Fruit fly (Drosophila melanogaster): ENCODE measurements around the gene Myt1.
A peak's percentile ranks its signal among the peaks of the same experiment; 100 is the strongest.

The Myt1 gene

DNA sequence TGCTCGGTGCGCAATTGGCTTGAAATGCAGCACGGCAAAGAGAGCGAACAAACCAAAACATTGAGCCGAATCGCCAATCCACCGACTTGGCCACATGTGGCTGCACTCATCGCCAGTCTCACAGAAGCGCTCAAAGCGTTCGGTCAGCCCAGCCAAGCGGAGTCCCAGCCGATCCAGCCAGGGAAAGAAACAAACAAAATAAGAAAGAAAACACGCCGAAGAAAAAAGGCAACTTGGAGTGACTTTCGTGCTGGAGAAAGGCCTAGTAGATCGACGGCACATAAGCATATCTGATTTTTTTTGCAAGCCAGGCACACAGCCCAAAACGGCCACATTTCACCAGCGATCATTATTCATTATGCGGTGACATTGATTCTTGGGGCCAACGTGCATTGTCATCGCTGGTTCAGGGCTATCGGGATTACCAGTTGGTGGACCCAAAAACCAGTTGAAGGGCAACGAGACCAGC lies 22.7 kb upstream of the Myt1 start:
- TF ChIP-seq oc (tag; optimal IDR thresholded peaks at IDR 0.05): peak; percentile 62
- TF ChIP-seq Drgx (GFP tag; IDR thresholded peaks at IDR 0.05): 0 out of 2 replicates have a peak, but pooled peaks have one; percentile 34
- TF ChIP-seq Xrp1 (GFP tag; IDR thresholded peaks at IDR 0.05): no peak
- TF ChIP-seq chinmo (GFP tag; IDR thresholded peaks at IDR 0.05; ENCODE audit: partially characterized antibody): 0 out of 4 replicates have a peak, but pooled peaks have one; percentile 58
- peak; percentile 49 for TF ChIP-seq ftz-f1 (GFP tag; optimal IDR thresholded peaks at IDR 0.05)
- no peak for TF ChIP-seq bcd (GFP tag; optimal IDR thresholded peaks at IDR 0.05)
- no peak for TF ChIP-seq CG32772 (GFP tag; IDR thresholded peaks at IDR 0.05)
- TF ChIP-seq CG4617 (GFP tag; optimal IDR thresholded peaks at IDR 0.05; ENCODE audit: borderline replicate concordance): no peak
- 0 out of 2 replicates have a peak, but pooled peaks have one; percentile 17 for TF ChIP-seq CG10959 (GFP tag; IDR thresholded peaks at IDR 0.05)
- TF ChIP-seq vvl (GFP tag; IDR thresholded peaks at IDR 0.05): peak; percentile 35; the same call in 1 of the 2 replicates
- peak; percentile 11 for TF ChIP-seq nom (GFP tag; optimal IDR thresholded peaks at IDR 0.05)
- peak; percentile 70 for TF ChIP-seq z (GFP tag; IDR thresholded peaks at IDR 0.05)
- peak; percentile 19 for TF ChIP-seq CG15269 (tag; optimal IDR thresholded peaks at IDR 0.05)
- TF ChIP-seq CG12769 (tag; optimal IDR thresholded peaks at IDR 0.05): peak; percentile 17
- TF ChIP-seq Hr78 (GFP tag; optimal IDR thresholded peaks at IDR 0.05): peak in 1 of 2 experiments; percentile 22
- 0 out of 2 replicates have a peak, but pooled peaks have one; percentile 6 for TF ChIP-seq stc (GFP tag; IDR thresholded peaks at IDR 0.05)
- TF ChIP-seq CG8765 (GFP tag; IDR thresholded peaks at IDR 0.05): no peak

DNA sequence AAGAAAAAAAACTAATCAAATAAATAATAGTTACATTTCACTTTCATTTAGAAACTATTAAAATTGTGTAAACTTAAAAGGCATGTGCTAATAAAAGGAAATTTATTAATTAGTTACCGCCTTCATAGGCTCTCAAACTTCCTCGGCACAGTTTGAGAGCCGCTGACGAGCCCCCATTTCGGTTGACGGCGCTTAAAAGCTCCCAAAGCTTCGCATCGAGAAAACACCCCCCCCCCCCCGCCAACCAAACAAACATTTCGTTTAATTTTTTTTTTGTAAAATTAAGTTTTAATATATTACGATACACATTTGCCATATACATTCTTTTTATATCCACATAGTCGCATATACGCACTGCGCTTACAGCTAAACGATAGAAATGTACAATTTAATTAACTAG lies 17.9 kb upstream of the Myt1 start:
- TF ChIP-seq knrl (GFP tag; IDR thresholded peaks at IDR 0.05; ENCODE audit: partially characterized antibody) (0 out of 3 replicates have a peak, but pooled peaks have one; percentile 21), sens (GFP tag) (peak; percentile 20), CG3407 (GFP tag; optimal IDR thresholded peaks at IDR 0.05) (no peak), CG34224 (GFP tag; IDR thresholded peaks at IDR 0.05; ENCODE audit: partially characterized antibody) (peak; percentile 37; the same call in 1 of the 3 replicates), tna (GFP tag; IDR thresholded peaks at IDR 0.05; ENCODE audit: partially characterized antibody) (peak; percentile 29; the same call in 1 of the 2 replicates), CG6654 (GFP tag; optimal IDR thresholded peaks at IDR 0.05) (peak; percentile 98), gcm (GFP tag; optimal IDR thresholded peaks at IDR 0.05) (peak; percentile 34), cad (GFP tag; optimal IDR thresholded peaks at IDR 0.05) (peak; percentile 70), E2f2 (GFP tag; IDR thresholded peaks at IDR 0.05) (0 out of 2 replicates have a peak, but pooled peaks have one; percentile 6), amos (GFP tag; IDR thresholded peaks at IDR 0.05; ENCODE audit: partially characterized antibody) (peak; percentile 25; the same call in 1 of the 2 replicates), CG3281 (GFP tag; optimal IDR thresholded peaks at IDR 0.05) (no peak), bcd (GFP tag; optimal IDR thresholded peaks at IDR 0.05) (no peak), crol (GFP tag; IDR thresholded peaks at IDR 0.05) (peak; percentile 87), CG8478 (optimal IDR thresholded peaks at IDR 0.05) (no peak), chinmo (GFP tag; IDR thresholded peaks at IDR 0.05; ENCODE audit: partially characterized antibody) (peak; percentile 68; the same call in 1 of the 4 replicates), CG15479 (GFP tag; optimal IDR thresholded peaks at IDR 0.05) (no peak), CG6791 (GFP tag; IDR thresholded peaks at IDR 0.05; ENCODE audit: partially characterized antibody) (0 out of 3 replicates have a peak, but pooled peaks have one; percentile 25), grau (tag; optimal IDR thresholded peaks at IDR 0.05) (no peak), CG13287 (GFP tag; IDR thresholded peaks at IDR 0.05; ENCODE audit: partially characterized antibody) (peak; percentile 31; the same call in 1 of the 2 replicates), CG32532 (GFP tag; IDR thresholded peaks at IDR 0.05) (peak; percentile 23; the same call in 1 of the 2 replicates)

DNA sequence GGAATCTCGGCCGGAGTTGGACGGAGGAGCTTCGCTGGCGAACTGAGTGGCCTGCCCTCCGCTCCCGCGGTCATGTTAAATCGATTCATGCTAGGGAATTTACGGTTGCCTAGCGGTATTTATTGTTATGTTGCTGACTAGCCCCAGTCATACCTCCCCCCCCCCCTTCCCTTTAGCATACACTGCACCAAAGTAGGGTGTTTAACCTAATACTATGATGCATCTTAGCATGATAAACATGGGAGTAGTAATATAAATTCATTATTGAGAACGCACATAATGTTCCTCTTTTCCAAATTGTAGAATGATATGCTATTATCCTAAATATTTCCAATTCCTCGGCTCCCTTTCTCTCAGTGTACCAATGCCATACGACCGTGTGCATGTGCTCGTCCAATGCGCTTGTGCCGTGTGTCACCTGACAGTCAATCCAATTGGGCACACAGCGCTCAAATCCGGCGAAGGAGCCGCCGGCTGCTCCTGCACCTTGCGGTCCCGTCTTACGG lies 17.2 kb upstream of the Myt1 start, which contains the start of gene Tektin-C:
Tektin-C (minus strand) TSS at position 51 of the 506 bp plus-strand sequence.
- no peak for TF ChIP-seq bowl (GFP tag; IDR thresholded peaks at IDR 0.05)
- no peak for TF ChIP-seq ind (GFP tag; optimal IDR thresholded peaks at IDR 0.05)
- TF ChIP-seq CG14050 (GFP tag; IDR thresholded peaks at IDR 0.05): peak; percentile 10; the same call in 1 of the 3 replicates
- no peak for TF ChIP-seq run (tag; optimal IDR thresholded peaks at IDR 0.05)
- TF ChIP-seq ci (GFP tag; IDR thresholded peaks at IDR 0.05): peak; percentile 70; the same call in 2 of the 3 replicates
- TF ChIP-seq CG14014 (GFP tag; IDR thresholded peaks at IDR 0.05): no peak
- no peak for TF ChIP-seq CrebB (tag; optimal IDR thresholded peaks at IDR 0.05)
- TF ChIP-seq CG11085 (GFP tag; IDR thresholded peaks at IDR 0.05): no peak
- TF ChIP-seq CG15479 (GFP tag; optimal IDR thresholded peaks at IDR 0.05): no peak
- no peak for TF ChIP-seq repo (GFP tag; optimal IDR thresholded peaks at IDR 0.05)
- no peak for TF ChIP-seq en (GFP tag; optimal IDR thresholded peaks at IDR 0.05)
- TF ChIP-seq Stat92E (GFP tag; optimal IDR thresholded peaks at IDR 0.05): no peak
- TF ChIP-seq seq (GFP tag; IDR thresholded peaks at IDR 0.05): no peak
- TF ChIP-seq vfl (GFP tag; optimal IDR thresholded peaks at IDR 0.05): no peak

Measured in whole organism, embryonic.